Worm (Caenorhabditis elegans): ENCODE results near the gene T16G12.9.

Gene T16G12.9

DNA sequence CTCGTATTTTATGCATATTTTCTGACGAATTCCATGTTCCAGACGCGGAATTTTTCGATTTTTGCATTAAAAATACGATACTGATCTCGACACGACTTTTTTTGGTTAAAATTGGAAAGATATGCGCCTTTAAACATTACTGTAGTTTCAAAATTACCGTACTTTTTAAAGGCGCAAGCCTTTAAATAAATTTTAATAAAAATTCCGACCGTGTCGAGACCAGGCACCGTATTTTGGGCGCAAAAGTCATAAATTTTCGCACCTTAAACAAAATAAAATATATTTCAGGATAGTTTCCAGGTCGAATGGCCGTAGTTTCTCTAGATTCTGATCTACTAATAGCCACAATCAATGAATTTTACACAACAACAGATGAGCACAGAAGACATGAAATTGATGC lies 8.8 kb downstream of the T16G12.9 start, which contains the start of gene T16G12.6:
Gene T16G12.6, plus strand, starts transcription at position 301 of the 400 bp plus-strand sequence.
- TF ChIP-seq Y53F4B.3 (GFP tag; IDR thresholded peaks at IDR 0.05) (no peak), D2030.7 (GFP tag; IDR thresholded peaks at IDR 0.05) (no peak), dox-1 (GFP tag; IDR thresholded peaks at IDR 0.05) (no peak), hlh-26 (GFP tag; conservative IDR thresholded peaks at IDR 0.05) (no peak), F39B2.1 (GFP tag; IDR thresholded peaks at IDR 0.05) (no peak), somi-1 (GFP tag; optimal IDR thresholded peaks at IDR 0.05) (no peak), athp-1 (tag; optimal IDR thresholded peaks at IDR 0.05) (no peak), unc-62 (GFP tag; optimal IDR thresholded peaks at IDR 0.05) (no peak), mes-4 (tag; optimal IDR thresholded peaks at IDR 0.05) (no peak), egl-44 (GFP tag; IDR thresholded peaks at IDR 0.05) (no peak)

DNA sequence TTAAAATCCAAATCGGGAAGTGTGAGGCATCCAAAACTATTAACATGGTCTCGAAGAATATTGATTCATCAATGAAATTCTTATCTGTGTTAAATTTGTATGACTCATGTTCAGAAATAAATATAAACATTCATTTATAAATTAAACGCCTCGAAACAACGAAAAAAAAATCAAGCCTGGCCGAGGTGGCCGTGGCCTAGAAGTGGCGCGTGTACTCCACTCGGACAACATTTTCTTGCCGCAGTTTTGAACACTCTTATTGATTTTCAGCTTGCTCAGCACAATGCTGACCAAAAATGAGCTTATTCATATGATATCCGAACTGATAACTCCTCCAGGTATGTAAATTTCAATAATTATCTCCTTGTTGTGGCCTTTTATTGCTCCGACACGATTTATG lies 13.9 kb downstream of the T16G12.9 start, which contains the start of gene ekl-6:
Gene ekl-6, plus strand, starts transcription at position 265 of the 400 bp plus-strand sequence.
- no peak for TF ChIP-seq F39B2.1 (GFP tag; IDR thresholded peaks at IDR 0.05)
- TF ChIP-seq ZK185.1 (tag; optimal IDR thresholded peaks at IDR 0.05; ENCODE audit: poor library complexity, severe bottlenecking) = peak; percentile 89
- TF ChIP-seq ztf-6 (GFP tag; IDR thresholded peaks at IDR 0.05) = 0 out of 2 replicates have a peak, but pooled peaks have one; percentile 6
- TF ChIP-seq ceh-27 (GFP tag; optimal IDR thresholded peaks at IDR 0.05) = peak; percentile 67
- no peak for TF ChIP-seq tlf-1 (GFP tag; optimal IDR thresholded peaks at IDR 0.05)
- TF ChIP-seq aptf-2 (GFP tag; conservative IDR thresholded peaks at IDR 0.05) = 0 out of 2 replicates have a peak, but pooled peaks have one; percentile 9
- TF ChIP-seq lir-1 (GFP tag; conservative IDR thresholded peaks at IDR 0.05) = 0 out of 2 replicates have a peak, but pooled peaks have one; percentile 39
- TF ChIP-seq mcd-1 (GFP tag; IDR thresholded peaks at IDR 0.05) = peak; percentile 55
- TF ChIP-seq B0035.1 (tag; optimal IDR thresholded peaks at IDR 0.05) = no peak
- TF ChIP-seq nhr-80 (tag; optimal IDR thresholded peaks at IDR 0.05) = no peak
- TF ChIP-seq let-607 (tag; optimal IDR thresholded peaks at IDR 0.05) = peak in 1 of 2 experiments; percentile 41
- TF ChIP-seq ceh-91 (GFP tag; IDR thresholded peaks at IDR 0.05) = peak; percentile 42; the same call in 1 of the 2 replicates
- peak; percentile 6 for TF ChIP-seq ztf-18 (tag; optimal IDR thresholded peaks at IDR 0.05)
- no peak for TF ChIP-seq nfya-2 (GFP tag; IDR thresholded peaks at IDR 0.05)
- TF ChIP-seq F10E7.11 (tag; optimal IDR thresholded peaks at IDR 0.05) = no peak
- 0 out of 2 replicates have a peak, but pooled peaks have one; percentile 23 for TF ChIP-seq B0019.2 (GFP tag; conservative IDR thresholded peaks at IDR 0.05)
- 0 out of 2 replicates have a peak, but pooled peaks have one; percentile 29 for TF ChIP-seq bed-2 (GFP tag; IDR thresholded peaks at IDR 0.05)
- peak in 1 of 2 experiments; percentile 58 for TF ChIP-seq rec-8 (tag; optimal IDR thresholded peaks at IDR 0.05)
- peak; percentile 44 for TF ChIP-seq attf-5 (GFP tag; optimal IDR thresholded peaks at IDR 0.05)
- TF ChIP-seq attf-6 (GFP tag; IDR thresholded peaks at IDR 0.05) = no peak
- no peak for TF ChIP-seq akir-1 (GFP tag; optimal IDR thresholded peaks at IDR 0.05)
- peak; percentile 4 for TF ChIP-seq lsl-1 (GFP tag; optimal IDR thresholded peaks at IDR 0.05)
- TF ChIP-seq F49E8.2 (tag; optimal IDR thresholded peaks at IDR 0.05; ENCODE audit: insufficient read depth) = no peak
- TF ChIP-seq C06A6.2 (GFP tag; conservative IDR thresholded peaks at IDR 0.05) = no peak
- peak; percentile 79 for TF ChIP-seq unc-130 (GFP tag; optimal IDR thresholded peaks at IDR 0.05)
- no peak for TF ChIP-seq snpc-3.4 (tag; optimal IDR thresholded peaks at IDR 0.05)
- TF ChIP-seq K12H6.12 (tag; optimal IDR thresholded peaks at IDR 0.05) = peak; percentile 11
- peak; percentile 53; the same call in 1 of the 2 replicates for TF ChIP-seq madf-6 (GFP tag; IDR thresholded peaks at IDR 0.05)

All from whole organism, young adult.